Worm (Caenorhabditis elegans): Measurements from ENCODE around the gene srh-109.

DNA sequence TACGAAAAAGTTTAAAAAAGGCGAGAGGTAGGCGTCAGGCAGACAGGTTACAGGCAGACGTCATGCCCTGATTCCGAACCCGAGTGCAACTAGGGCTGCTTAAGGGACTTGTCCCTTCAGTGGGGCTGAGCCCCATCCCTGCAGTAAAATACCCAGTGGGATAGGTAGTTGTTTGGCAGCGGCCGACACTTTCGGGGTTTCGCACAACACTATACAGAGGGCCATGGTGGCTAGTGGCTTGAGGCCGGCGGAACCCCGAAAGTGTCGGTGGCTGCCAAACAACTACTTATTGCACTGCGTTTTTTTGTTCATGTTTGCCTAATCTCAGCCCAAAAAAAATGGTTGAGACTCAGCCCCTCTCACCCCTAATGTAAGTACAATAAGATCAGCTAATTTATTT lies 4.6 kb downstream of the srh-109 start:
- TF ChIP-seq ama-1 (optimal IDR thresholded peaks at IDR 0.05), result no peak
- TF ChIP-seq ceh-9 (tag; optimal IDR thresholded peaks at IDR 0.05), result no peak
- TF ChIP-seq ceh-34 (tag; optimal IDR thresholded peaks at IDR 0.05), result no peak
- TF ChIP-seq pha-4 (tag; optimal IDR thresholded peaks at IDR 0.05), result no peak
- TF ChIP-seq ceh-6 (GFP tag; optimal IDR thresholded peaks at IDR 0.05), result no peak
- no peak for TF ChIP-seq unc-86 (tag; optimal IDR thresholded peaks at IDR 0.05)
- no peak for TF ChIP-seq K09A11.1 (tag; optimal IDR thresholded peaks at IDR 0.05; ENCODE audit: insufficient read depth)
